Fruit fly (Drosophila melanogaster) whole organism, embryonic: ENCODE data around the gene Pph13.

Source experiments
- Asciz ChIP-seq: fragments of 200-800 bp; sonication (Bioruptor generic); optimal IDR thresholded peaks from 2 replicates; lab custom pipeline; 2017; ENCODE audit warnings: missing biosample characterization, mild to moderate bottlenecking, missing genetic modification characterization, missing genetic modification reagents
- Awh ChIP-seq: fragments of 200-800 bp; sonication (Bioruptor generic); IDR thresholded peaks from 2 replicates; pipeline ENCODE4, ENCODE4 v1.3.6; 2022; ENCODE audit warnings: missing biosample characterization, missing genetic modification characterization
- B-H2 ChIP-seq: fragments of 200-800 bp; sonication (Bioruptor generic); optimal IDR thresholded peaks from 2 replicates; lab custom pipeline; 2018; ENCODE audit warnings: missing biosample characterization, mild to moderate bottlenecking, missing genetic modification characterization
- BEAF-32 ChIP-seq: fragments of 200-800 bp; sonication (Bioruptor generic); optimal IDR thresholded peaks from 3 replicates; lab custom pipeline; 2017; ENCODE audit warnings: missing biosample characterization, missing genetic modification characterization, mild to moderate bottlenecking, moderate library complexity, missing genetic modification reagents
- CG10543 ChIP-seq: fragments of 200-800 bp; sonication (Bioruptor generic); optimal IDR thresholded peaks from 3 replicates; lab custom pipeline; 2017; ENCODE audit warnings: missing biosample characterization, mild to moderate bottlenecking, missing genetic modification characterization, moderate library complexity
- CG13296 ChIP-seq: fragments of 200-800 bp; sonication (Bioruptor generic); optimal IDR thresholded peaks from 3 replicates; lab custom pipeline; 2018; ENCODE audit warnings: missing biosample characterization, mild to moderate bottlenecking, missing genetic modification characterization
- CG13624 ChIP-seq: fragments of 200-800 bp; sonication (Bioruptor generic); optimal IDR thresholded peaks from 2 replicates; lab custom pipeline; 2016; ENCODE audit warnings: missing biosample characterization, missing genetic modification characterization
- CG14710 ChIP-seq: fragments of 200-800 bp; sonication (Bioruptor generic); optimal IDR thresholded peaks from 3 replicates; lab custom pipeline; 2019; ENCODE audit warnings: missing biosample characterization, mild to moderate bottlenecking, missing genetic modification characterization, moderate library complexity
- CG1529 ChIP-seq: fragments of 200-800 bp; sonication (Bioruptor generic); optimal IDR thresholded peaks from 3 replicates; lab custom pipeline; 2018; ENCODE audit warnings: missing biosample characterization, missing genetic modification characterization
- CG1602 ChIP-seq: fragments of 200-800 bp; sonication (Bioruptor generic); optimal IDR thresholded peaks from 3 replicates; lab custom pipeline; 2016; ENCODE audit warnings: missing biosample characterization, missing genetic modification characterization
- CG1603 ChIP-seq: fragments of 200-800 bp; sonication (Bioruptor generic); optimal IDR thresholded peaks from 2 replicates; lab custom pipeline; 2019; ENCODE audit warnings: missing biosample characterization, mild to moderate bottlenecking, missing genetic modification characterization, moderate library complexity
- CG2678 ChIP-seq: fragments of 200-800 bp; sonication (Bioruptor generic); optimal IDR thresholded peaks from 3 replicates; lab custom pipeline; 2019; ENCODE audit warnings: missing biosample characterization, mild to moderate bottlenecking, missing genetic modification characterization, moderate library complexity
- CG30020 ChIP-seq: fragments of 200-800 bp; optimal IDR thresholded peaks from 2 replicates; lab custom pipeline; 2019; ENCODE audit warnings: missing biosample characterization, mild to moderate bottlenecking, missing genetic modification characterization, moderate library complexity
- CG3065 ChIP-seq: fragments of 200-800 bp; sonication (Bioruptor generic); optimal IDR thresholded peaks from 2 replicates; lab custom pipeline; 2016; ENCODE audit warnings: missing biosample characterization, missing genetic modification characterization
- CG31441 ChIP-seq: fragments of 200-800 bp; sonication (Bioruptor generic); IDR thresholded peaks from 2 replicates; pipeline ENCODE4 v1.3.6; 2022; ENCODE audit warnings: missing biosample characterization, missing genetic modification characterization
- CG3995 ChIP-seq: fragments of 200-800 bp; sonication (Bioruptor generic); optimal IDR thresholded peaks from 3 replicates; lab custom pipeline; 2016; ENCODE audit warnings: missing biosample characterization, missing genetic modification characterization
- CG4730 ChIP-seq: fragments of 200-800 bp; sonication (Bioruptor generic); IDR thresholded peaks from 2 replicates; pipeline ENCODE4 v1.3.6; 2022; ENCODE audit warnings: missing biosample characterization, missing genetic modification characterization
- CG7786 ChIP-seq: fragments of 200-800 bp; sonication (Bioruptor generic); optimal IDR thresholded peaks from 2 replicates; lab custom pipeline; 2016; ENCODE audit warnings: missing biosample characterization, missing genetic modification characterization
- CG8924 ChIP-seq: fragments of 200-800 bp; optimal IDR thresholded peaks from 3 replicates; lab custom pipeline; 2019; ENCODE audit warnings: missing biosample characterization, mild to moderate bottlenecking, missing genetic modification characterization, moderate library complexity
- CoRest ChIP-seq: fragments of 200-800 bp; sonication (Bioruptor generic); optimal IDR thresholded peaks from 3 replicates; lab custom pipeline; 2018; ENCODE audit warnings: missing biosample characterization, mild to moderate bottlenecking, missing genetic modification characterization, moderate library complexity
- D19A ChIP-seq: fragments of 200-800 bp; optimal IDR thresholded peaks from 3 replicates; lab custom pipeline; 2019; ENCODE audit warnings: missing biosample characterization, mild to moderate bottlenecking, missing genetic modification characterization, moderate library complexity
- D19B ChIP-seq: fragments of 200-800 bp; sonication (Bioruptor generic); optimal IDR thresholded peaks from 2 replicates; lab custom pipeline; 2017; ENCODE audit warnings: missing biosample characterization, mild to moderate bottlenecking, missing genetic modification characterization
- Dll ChIP-seq: fragments of 200-800 bp; sonication (Bioruptor generic); IDR thresholded peaks from 4 replicates; pipeline ENCODE4 v1.3.6; 2022; ENCODE audit warnings: missing biosample characterization, missing genetic modification characterization; ENCODE audit not compliant: partially characterized antibody
- Doc2 ChIP-seq: fragments of 200-800 bp; sonication (Bioruptor generic); IDR thresholded peaks from 2 replicates; pipeline ENCODE4 v1.3.6; 2022; ENCODE audit warnings: missing biosample characterization, missing genetic modification characterization
- Doc3 ChIP-seq: fragments of 200-800 bp; sonication (Bioruptor generic); IDR thresholded peaks from 3 replicates; pipeline ENCODE4 v1.3.6; 2022; ENCODE audit warnings: missing biosample characterization, missing genetic modification characterization; ENCODE audit not compliant: partially characterized antibody
- ERR ChIP-seq: fragments of 200-800 bp; sonication (Bioruptor generic); optimal IDR thresholded peaks from 2 replicates; lab custom pipeline; 2016; ENCODE audit warnings: missing biosample characterization, missing genetic modification characterization
- Ets65A ChIP-seq: fragments of 200-800 bp; sonication (Bioruptor generic); peaks from one replicate; lab custom pipeline; 2016; ENCODE audit warnings: missing biosample characterization, missing genetic modification characterization
- HLH4C ChIP-seq: fragments of 200-800 bp; sonication (Bioruptor generic); IDR thresholded peaks from 3 replicates; pipeline ENCODE4 v1.3.6; 2022; ENCODE audit warnings: missing biosample characterization, missing genetic modification characterization; ENCODE audit not compliant: partially characterized antibody
- Hr39 ChIP-seq: fragments of >200 bp; optimal IDR thresholded peaks from 2 replicates; lab custom pipeline; 2017
- Lhr ChIP-seq: fragments of 200-800 bp; sonication (Bioruptor generic); optimal IDR thresholded peaks from 3 replicates; lab custom pipeline; 2017; ENCODE audit warnings: mild to moderate bottlenecking, missing biosample characterization, missing genetic modification reagents, missing genetic modification characterization
- Nf-YC ChIP-seq: fragments of 200-800 bp; optimal IDR thresholded peaks from 3 replicates; lab custom pipeline; 2019; ENCODE audit warnings: missing biosample characterization, mild to moderate bottlenecking, missing genetic modification characterization, moderate library complexity
- Oaz ChIP-seq: fragments of 200-800 bp; sonication (Bioruptor generic); IDR thresholded peaks from 2 replicates; pipeline ENCODE4 v1.3.6; 2022; ENCODE audit warnings: missing biosample characterization, missing genetic modification characterization
- Taf1 ChIP-seq: fragments of 200-800 bp; sonication (Bioruptor generic); IDR thresholded peaks from 2 replicates; pipeline ENCODE4 v1.3.6; 2022; ENCODE audit warnings: missing biosample characterization, missing genetic modification characterization
- Usf ChIP-seq: fragments of 200-800 bp; sonication (Bioruptor generic); optimal IDR thresholded peaks from 2 replicates; lab custom pipeline; 2017; ENCODE audit warnings: missing genotype, missing biosample characterization, missing genetic modification characterization
- YL-1 ChIP-seq: fragments of 200-800 bp; sonication (Bioruptor generic); optimal IDR thresholded peaks from 3 replicates; lab custom pipeline; 2017; ENCODE audit warnings: missing biosample characterization, mild to moderate bottlenecking, missing genetic modification characterization
- abd-A ChIP-seq: fragments of 200-800 bp; sonication (Bioruptor generic); optimal IDR thresholded peaks from 3 replicates; lab custom pipeline; 2019; ENCODE audit warnings: missing biosample characterization, mild to moderate bottlenecking, missing genetic modification characterization, moderate library complexity
- ap ChIP-seq: fragments of 200-800 bp; sonication (Bioruptor generic); IDR thresholded peaks from 2 replicates; pipeline ENCODE4 v1.3.6; 2022; ENCODE audit warnings: missing biosample characterization, missing genetic modification characterization
- ara ChIP-seq: fragments of 200-800 bp; sonication (Bioruptor generic); IDR thresholded peaks from 2 replicates; pipeline ENCODE4 v1.3.6; 2022; ENCODE audit warnings: missing biosample characterization, missing genetic modification characterization
- ase ChIP-seq: fragments of 200-800 bp; sonication (Bioruptor generic); IDR thresholded peaks from 3 replicates; pipeline ENCODE4 v1.3.6; 2022; ENCODE audit warnings: missing biosample characterization, missing genetic modification characterization
- cas ChIP-seq: fragments of 200-800 bp; sonication (Bioruptor generic); IDR thresholded peaks from 2 replicates; pipeline ENCODE4 v1.3.6; 2022; ENCODE audit warnings: missing biosample characterization, missing genetic modification characterization
- cwo ChIP-seq: fragments of 200-800 bp; sonication (Bioruptor generic); optimal IDR thresholded peaks from 3 replicates; lab custom pipeline; 2017; ENCODE audit warnings: missing biosample characterization, missing genetic modification characterization, mild to moderate bottlenecking, moderate library complexity, missing genetic modification reagents
- en ChIP-seq: fragments of 200-800 bp; sonication (Bioruptor generic); optimal IDR thresholded peaks from 2 replicates; lab custom pipeline; 2016; ENCODE audit warnings: missing biosample characterization, missing genetic modification characterization
- exex ChIP-seq: fragments of 200-800 bp; sonication (Bioruptor generic); optimal IDR thresholded peaks from 4 replicates; lab custom pipeline; 2018; ENCODE audit warnings: missing biosample characterization, mild to moderate bottlenecking, missing genetic modification characterization, moderate library complexity
- gsb ChIP-seq: fragments of 200-800 bp; sonication (Bioruptor generic); IDR thresholded peaks from 2 replicates; pipeline ENCODE4 v1.3.6; 2022; ENCODE audit warnings: missing biosample characterization, missing genetic modification characterization
- gt ChIP-seq: fragments of 200-800 bp; sonication (Bioruptor generic); IDR thresholded peaks from 2 replicates; pipeline ENCODE4 v1.3.6; 2022; ENCODE audit warnings: missing biosample characterization, missing genetic modification characterization
- mirr ChIP-seq: fragments of 200-800 bp; sonication (Bioruptor generic); optimal IDR thresholded peaks from 3 replicates; lab custom pipeline; 2018; ENCODE audit warnings: missing biosample characterization, mild to moderate bottlenecking, missing genetic modification characterization
- pan ChIP-seq, 4 experiments: fragments of >200 bp in 3 of 4; fragments of 200-800 bp in 1 of 4; sonication (Bioruptor generic) in 1 of 4; optimal IDR thresholded peaks in 3 of 4; IDR thresholded peaks in 1 of 4; 2 replicates each; pipeline versions ENCODE4 v1.3.6 to Lab custom; 2017 to 2022; ENCODE audit warnings: missing biosample characterization in 2 of 4, missing genetic modification characterization in 2 of 4, mixed read lengths in 1 of 4
- peb ChIP-seq: fragments of 200-800 bp; sonication (Bioruptor generic); IDR thresholded peaks from 2 replicates; pipeline ENCODE4 v1.3.6; 2022; ENCODE audit warnings: missing biosample characterization, missing genetic modification characterization
- pros ChIP-seq: fragments of 200-800 bp; sonication (Bioruptor generic); optimal IDR thresholded peaks from 3 replicates; lab custom pipeline; 2019; ENCODE audit warnings: missing biosample characterization, mild to moderate bottlenecking, missing genetic modification characterization, moderate library complexity
- stwl ChIP-seq: fragments of 200-800 bp; sonication (Bioruptor generic); optimal IDR thresholded peaks from 3 replicates; lab custom pipeline; 2018; ENCODE audit warnings: missing biosample characterization, mild to moderate bottlenecking, missing genetic modification characterization, moderate library complexity
- wdn ChIP-seq: fragments of 200-800 bp; sonication (Bioruptor generic); IDR thresholded peaks from 2 replicates; pipeline ENCODE4 v1.3.6; 2022; ENCODE audit warnings: missing biosample characterization, missing genetic modification characterization
- z ChIP-seq: fragments of 200-800 bp; sonication (Bioruptor generic); IDR thresholded peaks from 3 replicates; pipeline ENCODE4 v1.3.6; 2022; ENCODE audit warnings: missing biosample characterization, missing genetic modification characterization

Gene Pph13

dm6 chr2L:606165-606564 lies 28.9 kb downstream of the Pph13 start (continued):
- no peak for TF ChIP-seq B-H2 (GFP tag; lab: Kevin White, UChicago)
- TF ChIP-seq CG3065 (GFP tag; lab: Kevin White, UChicago): no peak
- TF ChIP-seq Oaz: no peak
- TF ChIP-seq pros (GFP tag; lab: Kevin White, UChicago): no peak
- no peak for TF ChIP-seq Asciz (GFP tag; lab: Kevin White, UChicago)
- no peak for TF ChIP-seq CG30020 (tag; lab: Kevin White, UChicago)
- no peak for TF ChIP-seq cas (GFP tag; lab: Robert Waterston, UW)
- TF ChIP-seq CG1529 (GFP tag; lab: Kevin White, UChicago): peak; percentile 5
- TF ChIP-seq z: no peak
- no peak for TF ChIP-seq wdn (GFP tag; lab: Robert Waterston, UW)
- no peak for TF ChIP-seq Nf-YC (tag; lab: Kevin White, UChicago)
- TF ChIP-seq Lhr (GFP tag; lab: Kevin White, UChicago): no peak
- TF ChIP-seq Dll (GFP tag; lab: Robert Waterston, UW): no peak
- TF ChIP-seq CG3995 (GFP tag; lab: Kevin White, UChicago): no peak
- no peak for TF ChIP-seq ERR (GFP tag; lab: Kevin White, UChicago)
- peak; percentile 33 for TF ChIP-seq CG8924 (tag; lab: Kevin White, UChicago)
- TF ChIP-seq CG13296 (GFP tag; lab: Kevin White, UChicago): no peak
- no peak for TF ChIP-seq gsb
- no peak for TF ChIP-seq CG10543 (GFP tag; lab: Kevin White, UChicago)
- no peak for TF ChIP-seq cwo (GFP tag; lab: Kevin White, UChicago)
- TF ChIP-seq Awh (GFP tag; lab: Robert Waterston, UW): no peak
- TF ChIP-seq peb (GFP tag; lab: Robert Waterston, UW): peak; percentile 71
- TF ChIP-seq CG1602 (GFP tag; lab: Kevin White, UChicago): peak; percentile 29
- no peak for TF ChIP-seq BEAF-32 (GFP tag; lab: Kevin White, UChicago)
- peak; percentile 42 for TF ChIP-seq CG14710
- no peak for TF ChIP-seq Taf1
- TF ChIP-seq CoRest (tag; lab: Kevin White, UChicago): no peak
- no peak for TF ChIP-seq gt (GFP tag; lab: Robert Waterston, UW)
- TF ChIP-seq CG4730 (GFP tag; lab: Robert Waterston, UW): no peak
- TF ChIP-seq pan (optimal IDR thresholded peaks at IDR 0.05; lab: Kevin White, UChicago): no peak
- no peak for TF ChIP-seq pan (GFP tag; optimal IDR thresholded peaks at IDR 0.05 in 1 of 2, IDR thresholded peaks at IDR 0.05 in 1 of 2)
- no peak for TF ChIP-seq Doc3 (GFP tag; lab: Robert Waterston, UW)
- no peak for TF ChIP-seq YL-1 (GFP tag; lab: Kevin White, UChicago)
- no peak for TF ChIP-seq D19B
- TF ChIP-seq mirr (GFP tag; lab: Kevin White, UChicago): no peak
- no peak for TF ChIP-seq exex (tag; lab: Kevin White, UChicago)
- no peak for TF ChIP-seq en (GFP tag; lab: Kevin White, UChicago)
- TF ChIP-seq HLH4C (GFP tag; lab: Robert Waterston, UW): no peak
- TF ChIP-seq CG1603 (tag; lab: Kevin White, UChicago): peak; percentile 59
- TF ChIP-seq ase: no peak
- peak; percentile 78 for TF ChIP-seq ara (GFP tag; lab: Robert Waterston, UW)
- TF ChIP-seq Doc2 (GFP tag; lab: Robert Waterston, UW): no peak
- peak; percentile 11 for TF ChIP-seq CG7786 (GFP tag; lab: Kevin White, UChicago)
- TF ChIP-seq Usf (GFP tag; lab: Kevin White, UChicago): no peak
- TF ChIP-seq D19A (tag; lab: Kevin White, UChicago): no peak
- TF ChIP-seq CG2678: no peak
- TF ChIP-seq Ets65A: no peak
- TF ChIP-seq abd-A: no peak
- no peak for TF ChIP-seq Hr39 (lab: Kevin White, UChicago)
- TF ChIP-seq stwl: no peak
- no peak for TF ChIP-seq ap (GFP tag; lab: Robert Waterston, UW)
- TF ChIP-seq CG13624 (GFP tag; lab: Kevin White, UChicago): no peak
- peak; percentile 40; the same call in 1 of the 2 replicates for TF ChIP-seq CG31441 (GFP tag; lab: Robert Waterston, UW)
